Worm (Caenorhabditis elegans): ENCODE results near the gene ZC239.21.

DNA sequence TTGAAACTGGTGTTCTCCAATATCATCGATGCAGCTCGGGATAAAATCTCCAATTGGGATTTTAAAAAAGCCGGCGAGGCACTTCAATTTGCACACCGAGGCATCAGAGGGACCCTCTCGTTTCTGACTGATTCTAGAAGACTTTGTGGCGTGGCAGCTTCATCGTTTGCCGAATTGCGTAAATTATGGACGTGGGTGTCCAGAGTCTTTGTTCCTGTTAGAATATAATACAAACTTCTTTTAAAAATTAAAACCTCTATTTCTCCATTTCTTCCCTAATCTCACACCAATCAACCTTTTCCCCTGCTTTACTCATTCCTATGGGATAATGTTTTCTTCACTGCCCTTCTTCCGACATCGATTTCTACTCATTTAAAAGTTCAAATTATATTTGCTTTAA is 3.6 kb downstream of the ZC239.21 start, which contains the start of gene ZC239.5:
- no peak for TF ChIP-seq nhr-25 (tag; optimal IDR thresholded peaks at IDR 0.05)
- TF ChIP-seq unc-62 (GFP tag; optimal IDR thresholded peaks at IDR 0.05), result no peak
- TF ChIP-seq elt-3 (tag; optimal IDR thresholded peaks at IDR 0.05), result no peak
- TF ChIP-seq R02D3.7 (tag; optimal IDR thresholded peaks at IDR 0.05), result no peak
- no peak for TF ChIP-seq nhr-28 (tag; optimal IDR thresholded peaks at IDR 0.05)
- TF ChIP-seq fkh-2 (tag; optimal IDR thresholded peaks at IDR 0.05), result no peak
- no peak for TF ChIP-seq nfya-1 (tag; optimal IDR thresholded peaks at IDR 0.05; ENCODE audit: insufficient read depth)
- no peak for TF ChIP-seq ztf-11 (tag; optimal IDR thresholded peaks at IDR 0.05)
- TF ChIP-seq ama-1 (optimal IDR thresholded peaks at IDR 0.05), result no peak
- no peak for TF ChIP-seq zag-1 (tag; optimal IDR thresholded peaks at IDR 0.05)

Data from whole organism, L3 larva.